Fruit fly (Drosophila melanogaster): ENCODE results near the gene Hgsnat.

- no peak for TF ChIP-seq CG10631 (GFP tag; optimal IDR thresholded peaks at IDR 0.05)
- no peak for TF ChIP-seq CG1621 (tag; optimal IDR thresholded peaks at IDR 0.05)
- TF ChIP-seq Ets96B (tag; optimal IDR thresholded peaks at IDR 0.05): no peak
These were observed 22.0 kb downstream of the Hgsnat start for dm6 chrX:4940527-4940926.

Data from whole organism, prepupa.